Fruit fly (Drosophila melanogaster): ENCODE data around the gene CG34309.

Gene CG34309

DNA sequence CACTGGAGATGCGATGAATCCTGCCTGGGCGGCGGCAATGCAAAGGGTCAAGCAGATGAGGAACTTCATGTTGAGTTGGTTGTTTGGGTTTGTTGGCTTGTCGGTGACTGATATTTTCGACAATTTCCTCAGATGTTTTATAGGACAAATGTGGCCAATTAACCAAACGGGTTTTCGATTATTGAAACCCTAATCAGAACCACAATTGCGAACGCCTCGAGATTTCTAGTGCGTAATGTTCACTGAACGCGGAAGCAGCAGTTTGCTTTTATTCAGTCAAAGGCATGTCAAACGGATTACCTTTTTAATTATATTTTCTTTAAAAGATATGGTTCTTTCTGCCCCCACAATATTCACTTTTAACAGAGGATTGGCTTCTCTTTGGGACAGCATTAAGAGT lies 24.6 kb downstream of the CG34309 start, which contains the start of gene CG14374:
Gene CG14374 (minus strand): TSS at position 101 of the 400 bp plus-strand sequence.
- no peak for TF ChIP-seq ttk (optimal IDR thresholded peaks at IDR 0.05)
- no peak for TF ChIP-seq psq (optimal IDR thresholded peaks at IDR 0.05)
- TF ChIP-seq Sin3A (optimal IDR thresholded peaks at IDR 0.05) = no peak
- no peak for TF ChIP-seq h (optimal IDR thresholded peaks at IDR 0.05)
- TF ChIP-seq insv (optimal IDR thresholded peaks at IDR 0.05) = no peak
- TF ChIP-seq Myc (optimal IDR thresholded peaks at IDR 0.05) = no peak

DNA sequence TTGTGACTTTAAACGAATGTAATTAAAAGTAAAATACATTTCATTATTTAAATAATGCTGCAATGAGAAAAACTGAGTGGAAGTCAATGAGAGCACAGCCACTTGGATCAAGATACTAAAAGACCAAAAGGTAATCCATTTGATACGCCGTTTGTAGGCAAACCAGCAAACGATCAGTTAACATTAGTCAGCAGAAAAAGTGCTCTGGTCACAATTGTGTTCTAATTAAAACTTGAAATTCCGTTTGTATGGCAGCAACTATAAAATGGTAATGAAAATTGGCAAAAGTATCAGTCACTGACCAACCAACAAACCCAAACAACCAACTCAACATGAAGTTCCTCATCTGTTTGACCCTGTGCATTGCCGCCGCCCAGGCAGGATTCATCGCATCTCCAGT lies 25.1 kb downstream of the CG34309 start, which contains the start of gene CG14377:
Gene CG14377 (plus strand): TSS at position 301 of the 400 bp plus-strand sequence.
- no peak for TF ChIP-seq insv (optimal IDR thresholded peaks at IDR 0.05)
- TF ChIP-seq Sin3A (optimal IDR thresholded peaks at IDR 0.05) = no peak
- no peak for TF ChIP-seq Myc (optimal IDR thresholded peaks at IDR 0.05)
- TF ChIP-seq h (optimal IDR thresholded peaks at IDR 0.05) = no peak
- TF ChIP-seq ttk (optimal IDR thresholded peaks at IDR 0.05) = no peak
- no peak for TF ChIP-seq psq (optimal IDR thresholded peaks at IDR 0.05)

DNA sequence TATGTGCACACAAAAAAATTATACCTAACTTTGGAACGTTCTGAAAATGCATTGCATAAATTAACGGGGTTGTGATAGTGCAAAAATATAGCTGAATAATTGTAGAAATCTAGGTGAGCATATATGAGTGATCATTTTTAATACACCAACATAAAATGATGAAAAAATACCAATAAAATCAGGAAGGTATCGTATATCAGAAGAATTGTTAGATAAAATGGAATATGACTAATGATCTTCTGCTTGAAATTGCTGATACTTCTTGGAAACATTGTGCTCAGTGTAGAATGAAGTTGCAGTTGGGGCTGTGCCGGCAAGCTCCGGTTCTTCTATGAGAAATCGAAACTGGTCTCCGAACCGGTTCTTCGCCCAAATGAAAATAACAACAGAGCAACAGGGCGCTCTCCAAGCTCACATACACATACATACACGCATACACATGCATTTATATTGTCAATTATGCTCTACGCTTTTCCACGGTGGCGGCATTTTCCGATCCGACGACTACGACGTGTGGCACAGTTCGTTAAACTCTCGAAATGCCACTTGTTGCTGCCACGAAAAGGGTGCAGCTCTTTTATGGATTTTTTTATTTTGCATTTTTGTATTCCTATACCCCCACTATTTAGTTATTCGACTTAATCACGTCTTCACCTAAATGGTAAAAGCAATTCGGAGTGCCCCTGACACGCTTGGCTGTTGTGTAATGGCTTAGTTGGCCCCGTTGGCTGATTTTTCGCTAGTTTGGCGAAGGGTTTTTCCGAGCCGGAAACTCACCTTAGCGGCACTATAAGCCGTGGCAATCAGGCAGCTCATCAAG lies 28.7 kb downstream of the CG34309 start:
- TF ChIP-seq ttk (optimal IDR thresholded peaks at IDR 0.05) (no peak), h (optimal IDR thresholded peaks at IDR 0.05) (no peak)

DNA sequence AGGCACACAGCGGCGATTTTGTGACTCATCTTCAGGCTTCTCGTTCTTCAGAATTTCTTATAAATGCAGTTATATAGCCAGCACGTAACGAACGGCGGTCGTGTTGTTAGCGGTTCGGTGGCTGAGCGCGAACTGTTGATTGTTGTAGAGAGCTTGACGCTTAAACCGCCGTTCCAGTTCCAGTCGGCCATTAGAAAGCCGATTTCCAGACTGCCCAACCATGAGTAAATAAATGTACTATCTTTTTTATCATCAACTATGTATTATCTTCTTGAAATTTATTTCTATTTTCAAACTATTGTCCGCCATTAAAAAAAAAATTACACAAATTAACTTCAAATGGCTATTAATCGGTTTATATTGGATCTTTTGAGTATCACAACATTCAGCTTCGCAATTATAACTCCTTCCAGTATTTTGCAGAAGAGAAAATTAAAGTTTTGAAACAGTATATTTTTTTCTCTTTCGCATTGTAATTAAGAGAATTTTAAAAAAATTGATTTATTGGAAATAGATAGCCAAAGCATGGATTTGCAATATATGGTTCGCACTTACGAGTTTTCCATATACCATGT lies 29.4 kb downstream of the CG34309 start, which contains the start of gene GILT1:
Gene GILT1 (minus strand): TSS at position 141 of the 575 bp plus-strand sequence.
- no peak for TF ChIP-seq insv (optimal IDR thresholded peaks at IDR 0.05)

DNA sequence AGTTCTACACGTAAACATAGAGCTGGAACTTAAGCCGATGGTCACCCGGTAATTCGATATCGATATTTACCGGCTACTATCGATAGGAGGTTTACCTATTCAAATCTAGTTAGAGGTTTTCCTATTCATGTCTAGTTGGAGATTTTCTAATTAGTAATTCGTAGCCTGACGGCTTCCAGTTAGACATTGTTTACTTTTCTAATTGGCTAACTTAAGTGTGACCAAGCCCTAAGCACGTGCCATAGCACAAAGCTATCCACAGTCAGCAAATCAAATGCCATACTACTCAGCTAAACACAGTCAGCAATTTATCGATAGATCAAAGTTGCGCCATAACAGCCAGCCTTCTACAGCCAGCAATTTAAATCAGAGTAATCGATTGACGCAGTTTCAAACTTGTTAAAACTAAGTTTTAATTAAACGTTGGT lies 30.6 kb downstream of the CG34309 start, which contains the start of gene Dpm3:
Gene Dpm3 (minus strand): TSS at position 20 of the 428 bp plus-strand sequence.
- TF ChIP-seq insv (optimal IDR thresholded peaks at IDR 0.05) = no peak
- no peak for TF ChIP-seq Sin3A (optimal IDR thresholded peaks at IDR 0.05)
- no peak for TF ChIP-seq h (optimal IDR thresholded peaks at IDR 0.05)
- no peak for TF ChIP-seq ttk (optimal IDR thresholded peaks at IDR 0.05)
- no peak for TF ChIP-seq psq (optimal IDR thresholded peaks at IDR 0.05)
- TF ChIP-seq Myc (optimal IDR thresholded peaks at IDR 0.05) = no peak

DNA sequence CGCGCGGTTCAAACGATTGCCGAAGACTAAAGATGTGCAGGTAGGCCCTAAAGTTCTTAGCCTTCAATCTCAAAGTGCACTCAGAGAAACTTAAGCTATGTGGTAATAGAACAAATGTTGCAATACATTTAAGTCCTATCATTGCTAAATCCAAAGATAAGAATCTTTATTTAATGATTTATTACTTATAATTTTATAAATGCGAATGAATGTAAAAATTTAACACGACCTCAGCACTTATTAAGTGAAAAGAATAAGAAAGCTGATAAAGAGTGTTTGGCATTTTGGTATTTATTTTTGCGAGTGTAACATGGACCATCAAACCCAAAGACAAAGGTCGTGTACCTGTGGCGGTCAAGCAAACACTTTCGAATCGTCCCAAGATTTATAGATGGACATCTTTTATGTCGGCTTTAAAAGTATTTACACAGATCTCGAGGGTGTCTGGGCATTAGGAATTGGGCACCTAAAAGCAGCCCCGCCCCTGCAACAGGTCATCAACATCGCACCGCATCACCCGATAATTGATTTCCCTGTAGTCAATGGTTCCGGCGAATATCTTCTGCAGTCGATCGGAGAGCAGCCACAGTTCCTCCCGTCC lies 32.5 kb downstream of the CG34309 start, which contains the start of gene yellow-e3:
Gene yellow-e3 (minus strand): TSS at position 30 of the 601 bp plus-strand sequence.
- no peak for TF ChIP-seq ttk (optimal IDR thresholded peaks at IDR 0.05)
- TF ChIP-seq Sin3A (optimal IDR thresholded peaks at IDR 0.05) = no peak
- TF ChIP-seq Myc (optimal IDR thresholded peaks at IDR 0.05) = no peak
- no peak for TF ChIP-seq psq (optimal IDR thresholded peaks at IDR 0.05)
- TF ChIP-seq insv (optimal IDR thresholded peaks at IDR 0.05) = no peak
- TF ChIP-seq h (optimal IDR thresholded peaks at IDR 0.05) = no peak

DNA sequence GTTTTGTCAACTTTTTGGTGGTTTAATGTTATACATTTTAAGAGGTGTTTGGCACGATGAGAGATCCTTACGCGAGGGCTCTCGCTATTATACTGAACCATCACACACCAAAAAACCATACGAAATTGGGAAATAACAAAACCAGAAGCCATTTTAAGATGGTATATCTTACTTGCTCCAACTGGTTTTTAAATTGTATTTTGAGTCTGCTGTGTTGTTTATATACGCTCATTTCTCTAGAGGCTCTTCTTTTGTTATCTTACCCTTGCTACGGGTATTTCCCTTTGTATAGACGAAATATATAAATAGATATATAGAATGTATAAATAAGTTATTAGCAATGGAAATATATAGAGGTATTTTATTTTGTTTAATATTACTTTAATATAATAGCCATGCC lies 34.5 kb downstream of the CG34309 start, which contains the start of gene yellow-e2:
Gene yellow-e2 (minus strand): TSS at position 101 of the 400 bp plus-strand sequence.
- TF ChIP-seq Sin3A (optimal IDR thresholded peaks at IDR 0.05) = no peak
- no peak for TF ChIP-seq Myc (optimal IDR thresholded peaks at IDR 0.05)
- no peak for TF ChIP-seq psq (optimal IDR thresholded peaks at IDR 0.05)
- TF ChIP-seq insv (optimal IDR thresholded peaks at IDR 0.05) = no peak
- no peak for TF ChIP-seq h (optimal IDR thresholded peaks at IDR 0.05)
- TF ChIP-seq ttk (optimal IDR thresholded peaks at IDR 0.05) = no peak

DNA sequence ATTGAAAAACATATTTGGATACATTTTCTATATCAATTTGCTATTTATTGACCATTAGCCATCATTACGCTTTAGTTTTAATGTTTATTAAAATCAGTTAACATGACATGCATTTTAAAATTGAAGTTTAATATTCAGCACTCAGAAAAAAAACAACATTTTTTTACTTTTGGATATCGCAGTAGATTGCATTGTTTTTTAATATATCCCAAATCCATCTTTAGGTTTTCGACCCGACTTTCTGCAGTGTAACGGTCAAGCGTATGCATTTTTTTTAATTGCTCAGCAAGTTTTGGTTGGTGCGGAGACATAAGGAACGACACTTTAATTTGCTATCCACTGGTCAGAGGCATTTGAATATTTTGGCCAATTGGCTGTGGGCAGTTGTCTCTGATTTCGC lies 40.3 kb downstream of the CG34309 start:
- no peak for TF ChIP-seq ttk (optimal IDR thresholded peaks at IDR 0.05)
- TF ChIP-seq Myc (optimal IDR thresholded peaks at IDR 0.05) = no peak
- no peak for TF ChIP-seq insv (optimal IDR thresholded peaks at IDR 0.05)
- TF ChIP-seq h (optimal IDR thresholded peaks at IDR 0.05) = no peak
- TF ChIP-seq psq (optimal IDR thresholded peaks at IDR 0.05) = no peak
- no peak for TF ChIP-seq Sin3A (optimal IDR thresholded peaks at IDR 0.05)

DNA sequence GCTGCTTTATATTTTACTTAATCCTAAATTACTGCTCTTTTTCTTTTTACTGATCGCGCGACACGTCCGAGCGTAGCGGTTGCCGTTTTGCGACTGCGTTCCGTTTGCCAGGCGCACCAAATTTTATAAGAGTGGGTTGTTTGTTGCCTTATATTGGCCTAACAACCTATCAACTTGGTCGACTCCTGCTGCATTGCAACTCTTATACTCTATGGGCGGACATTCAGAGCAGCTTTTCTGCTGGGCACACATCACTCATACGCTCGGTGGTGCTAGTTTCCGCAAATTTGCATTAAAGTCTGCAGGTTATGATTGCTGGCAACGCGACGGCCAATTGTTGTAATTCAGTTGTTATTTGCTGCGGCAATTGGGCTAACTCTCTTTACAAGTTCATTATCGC lies 42.8 kb downstream of the CG34309 start, which contains the start of gene yellow-e:
Gene yellow-e (minus strand): TSS at position 101 of the 400 bp plus-strand sequence.
- TF ChIP-seq Myc (optimal IDR thresholded peaks at IDR 0.05) (no peak), h (optimal IDR thresholded peaks at IDR 0.05) (no peak), insv (optimal IDR thresholded peaks at IDR 0.05) (no peak), ttk (optimal IDR thresholded peaks at IDR 0.05) (no peak), Sin3A (optimal IDR thresholded peaks at IDR 0.05) (no peak), psq (optimal IDR thresholded peaks at IDR 0.05) (no peak)

DNA sequence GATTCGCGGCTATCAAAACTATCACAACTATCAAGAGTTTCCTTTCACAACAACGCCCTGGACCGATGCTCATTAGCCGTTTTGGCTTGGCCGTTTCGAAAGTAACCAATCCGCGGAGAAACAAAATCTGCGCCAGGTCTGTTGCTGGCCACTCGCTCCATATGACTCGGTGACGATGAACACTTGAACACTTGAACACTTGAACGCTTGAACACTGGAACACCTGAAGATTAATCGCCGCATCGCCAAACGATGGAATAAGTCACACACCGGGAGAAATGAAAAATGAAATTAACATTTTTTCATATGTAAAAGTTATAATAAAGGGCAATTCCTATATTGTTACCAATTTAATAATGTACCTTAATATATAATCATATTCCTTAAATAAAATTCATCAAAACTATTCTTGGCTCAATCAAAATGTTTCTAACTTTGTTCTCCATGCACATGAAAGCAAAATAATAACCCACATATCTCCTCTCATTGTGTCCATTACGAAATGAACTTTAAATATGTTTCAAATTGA lies 44.7 kb downstream of the CG34309 start:
- no peak for TF ChIP-seq Sin3A (optimal IDR thresholded peaks at IDR 0.05)
- no peak for TF ChIP-seq psq (optimal IDR thresholded peaks at IDR 0.05)
- TF ChIP-seq ttk (optimal IDR thresholded peaks at IDR 0.05) = no peak
- TF ChIP-seq Myc (optimal IDR thresholded peaks at IDR 0.05) = no peak
- TF ChIP-seq insv (optimal IDR thresholded peaks at IDR 0.05) = no peak
- no peak for TF ChIP-seq h (optimal IDR thresholded peaks at IDR 0.05)

DNA sequence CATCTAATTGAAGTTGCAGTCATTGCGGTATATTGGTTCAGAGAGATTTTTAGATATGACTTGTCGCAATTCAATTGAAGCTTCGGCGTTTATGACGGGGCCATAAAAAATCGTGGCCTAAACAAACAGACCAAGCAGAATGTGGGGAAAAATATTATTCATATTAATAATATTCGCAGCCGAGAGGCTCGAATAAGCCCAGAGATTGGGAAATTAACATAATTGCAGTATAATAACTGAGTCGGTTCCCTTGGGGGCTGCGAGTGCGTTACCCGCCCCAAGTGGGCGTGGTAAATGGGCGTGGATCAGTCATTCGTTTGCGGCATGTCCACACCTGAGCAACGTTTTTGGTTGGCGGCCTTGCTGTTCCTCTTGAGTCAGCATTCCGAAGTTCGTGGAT lies 47.5 kb downstream of the CG34309 start, which contains the start of gene Ir87a:
Gene Ir87a (plus strand): TSS at position 301 of the 400 bp plus-strand sequence.
- no peak for TF ChIP-seq Sin3A (optimal IDR thresholded peaks at IDR 0.05)
- no peak for TF ChIP-seq h (optimal IDR thresholded peaks at IDR 0.05)
- TF ChIP-seq ttk (optimal IDR thresholded peaks at IDR 0.05) = no peak
- TF ChIP-seq psq (optimal IDR thresholded peaks at IDR 0.05) = no peak
- TF ChIP-seq Myc (optimal IDR thresholded peaks at IDR 0.05) = no peak

DNA sequence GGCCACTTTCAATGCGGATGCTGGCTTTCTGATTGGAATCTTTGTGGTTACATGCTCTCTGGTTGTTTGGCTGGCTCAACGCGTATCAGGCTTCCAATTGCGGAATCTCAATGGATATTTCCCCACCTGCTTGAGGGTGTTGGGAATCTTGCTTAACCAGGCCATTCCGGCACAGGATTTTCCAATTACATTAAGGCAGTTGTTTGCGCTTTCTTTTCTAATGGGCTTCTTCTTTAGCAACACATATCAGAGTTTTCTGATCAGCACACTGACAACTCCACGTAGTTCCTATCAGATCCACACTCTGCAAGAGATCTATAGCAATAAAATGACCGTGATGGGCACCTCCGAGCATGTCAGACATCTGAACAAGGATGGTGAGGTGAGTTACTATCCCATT lies 49.7 kb downstream of the CG34309 start:
- TF ChIP-seq insv (optimal IDR thresholded peaks at IDR 0.05) (no peak), Sin3A (optimal IDR thresholded peaks at IDR 0.05) (no peak), h (optimal IDR thresholded peaks at IDR 0.05) (no peak), ttk (optimal IDR thresholded peaks at IDR 0.05) (no peak)

Measured in Kc167 (cell line).